Worm (Caenorhabditis elegans): Measurements from ENCODE around the gene rrc-1.

rrc-1 gene

ce11 chrX:9803603-9804002, 27.5 kb downstream of the rrc-1 start:
- TF ChIP-seq ces-1 (GFP tag; optimal IDR thresholded peaks at IDR 0.05) (peak; percentile 90), saeg-2 (GFP tag; IDR thresholded peaks at IDR 0.05) (no peak), attf-4 (tag; optimal IDR thresholded peaks at IDR 0.05) (no peak), aha-1 (tag) (no peak), ctbp-1 (GFP tag; IDR thresholded peaks at IDR 0.05) (peak; percentile 27; the same call in 1 of the 2 replicates), fkh-10 (GFP tag; optimal IDR thresholded peaks at IDR 0.05) (peak; percentile 93)

- TF ChIP-seq F44E2.7 (GFP tag; IDR thresholded peaks at IDR 0.05) (no peak), Y75B8A.6 (GFP tag; IDR thresholded peaks at IDR 0.05) (no peak), spr-1 (tag; optimal IDR thresholded peaks at IDR 0.05) (no peak), php-3 (GFP tag; IDR thresholded peaks at IDR 0.05) (no peak), ctbp-1 (GFP tag; IDR thresholded peaks at IDR 0.05) (peak; percentile 48; the same call in 1 of the 2 replicates), mdl-1 (tag; optimal IDR thresholded peaks at IDR 0.05) (peak in 1 of 2 experiments; percentile 20), ztf-7 (tag; optimal IDR thresholded peaks at IDR 0.05) (no peak), tra-1 (GFP tag; IDR thresholded peaks at IDR 0.05) (no peak), fkh-10 (GFP tag; optimal IDR thresholded peaks at IDR 0.05) (peak; percentile 54), lsy-2 (tag; optimal IDR thresholded peaks at IDR 0.05) (peak in 1 of 2 experiments; percentile 19)
Observed at ce11 chrX:9798530-9798929, 32.6 kb downstream of the rrc-1 start, which contains the start of gene F36G3.3. Gene F36G3.3, plus strand, starts transcription at chrX:9798835.

- peak in 1 of 2 experiments; percentile 93 for TF ChIP-seq unc-62 (GFP tag; optimal IDR thresholded peaks at IDR 0.05 in 1 of 2)
- no peak for TF ChIP-seq unc-62 (tag; optimal IDR thresholded peaks at IDR 0.05)
- no peak for TF ChIP-seq nhr-237 (tag; optimal IDR thresholded peaks at IDR 0.05)
Observed at ce11 chrX:9796063-9796462, 35.0 kb downstream of the rrc-1 start.

- no peak for TF ChIP-seq ZK337.2 (GFP tag; IDR thresholded peaks at IDR 0.05)
- TF ChIP-seq pqm-1 (tag; optimal IDR thresholded peaks at IDR 0.05) = peak; percentile 60
Observed at ce11 chrX:9795579-9795978, 35.5 kb downstream of the rrc-1 start.

- TF ChIP-seq T20F7.1 (GFP tag; optimal IDR thresholded peaks at IDR 0.05) = no peak
- no peak for TF ChIP-seq sdz-12 (GFP tag; optimal IDR thresholded peaks at IDR 0.05)
- no peak for TF ChIP-seq ceh-82 (tag; optimal IDR thresholded peaks at IDR 0.05)
- no peak for TF ChIP-seq mxl-3 (GFP tag; optimal IDR thresholded peaks at IDR 0.05)
- no peak for TF ChIP-seq dve-1 (tag; optimal IDR thresholded peaks at IDR 0.05; ENCODE audit: insufficient read depth)
- TF ChIP-seq ZK546.5 (tag; optimal IDR thresholded peaks at IDR 0.05) = no peak
- no peak for TF ChIP-seq nhr-28 (tag; optimal IDR thresholded peaks at IDR 0.05)
- TF ChIP-seq ztf-11 (tag; optimal IDR thresholded peaks at IDR 0.05) = no peak
- TF ChIP-seq cey-2 (tag; optimal IDR thresholded peaks at IDR 0.05; ENCODE audit: borderline replicate concordance, insufficient read depth) = no peak
- no peak for TF ChIP-seq egl-27 (tag; optimal IDR thresholded peaks at IDR 0.05)
- TF ChIP-seq D1046.2 (GFP tag; IDR thresholded peaks at IDR 0.05) = no peak
- no peak for TF ChIP-seq daf-12 (tag; optimal IDR thresholded peaks at IDR 0.05)
Observed at ce11 chrX:9794173-9794572, 36.9 kb downstream of the rrc-1 start, which contains the start of gene F36G3.2. Gene F36G3.2, minus strand, starts transcription at chrX:9794273.

ce11 chrX:9789110-9789509, 42.0 kb downstream of the rrc-1 start, which contains the start of gene F36G3.1:
Gene F36G3.1, minus strand, starts transcription at chrX:9789210.
- no peak for TF ChIP-seq aly-2 (tag; optimal IDR thresholded peaks at IDR 0.05)
- TF ChIP-seq mep-1 (tag; optimal IDR thresholded peaks at IDR 0.05) = no peak
- no peak for TF ChIP-seq Y48G9A.11 (GFP tag; IDR thresholded peaks at IDR 0.05)
- no peak for TF ChIP-seq hlh-11 (tag; optimal IDR thresholded peaks at IDR 0.05)
- no peak for TF ChIP-seq pqm-1 (tag; optimal IDR thresholded peaks at IDR 0.05)
- TF ChIP-seq lin-39 (tag; optimal IDR thresholded peaks at IDR 0.05) = no peak
- TF ChIP-seq F44E2.7 (GFP tag; IDR thresholded peaks at IDR 0.05) = no peak
- TF ChIP-seq nhr-41 (GFP tag; IDR thresholded peaks at IDR 0.05) = no peak
- TF ChIP-seq tra-1 (GFP tag; IDR thresholded peaks at IDR 0.05) = no peak
- no peak for TF ChIP-seq cey-2 (tag; optimal IDR thresholded peaks at IDR 0.05; ENCODE audit: borderline replicate concordance, insufficient read depth)

All from whole organism, L4 larva.